Worm (Caenorhabditis elegans) whole organism, L1 larva: ENCODE data around the gene glod-4.

ENCODE experiments used
- C34B4.2 ChIP-seq: sonication (generic microtip); optimal IDR thresholded peaks from 2 replicates; lab custom pipeline; 2017; ENCODE audit warnings: mild to moderate bottlenecking, missing genetic modification characterization, missing compliant biosample characterization
- F16B12.6 ChIP-seq: fragments of 150-350 bp; optimal IDR thresholded peaks from 2 replicates; lab custom pipeline; 2014; ENCODE audit warnings: missing biosample characterization, missing genetic modification characterization
- aha-1 ChIP-seq: fragments of 150-350 bp; optimal IDR thresholded peaks from 2 replicates; lab custom pipeline; 2014; ENCODE audit warnings: missing biosample characterization, missing genetic modification characterization
- aly-2 ChIP-seq: fragments of 150-350 bp; optimal IDR thresholded peaks from 2 replicates; lab custom pipeline; 2014; ENCODE audit warnings: missing biosample characterization, missing genetic modification characterization
- ceh-8 ChIP-seq: fragments of 200-800 bp; sonication (Bioruptor generic); optimal IDR thresholded peaks from 2 replicates; lab custom pipeline; 2018; ENCODE audit warnings: mild to moderate bottlenecking, missing genetic modification characterization, moderate library complexity, missing compliant biosample characterization
- ceh-82 ChIP-seq, 3 experiments: fragments of 150-350 bp in 1 of 3; sonication (generic microtip) in 2 of 3; optimal IDR thresholded peaks; 2 replicates each; lab custom pipeline; 2014 to 2017; ENCODE audit warnings: missing biosample characterization in 3 of 3, missing genetic modification characterization in 3 of 3
- ceh-88 ChIP-seq: fragments of 200-800 bp; sonication (Bioruptor generic); IDR thresholded peaks from 2 replicates; pipeline ENCODE4 v1.3.6; 2022; ENCODE audit warnings: missing genetic modification characterization, missing compliant biosample characterization
- dpl-1 ChIP-seq, 3 experiments: fragments of 150-350 bp in 2 of 3; sonication (generic microtip) in 1 of 3; optimal IDR thresholded peaks; 2 replicates each; lab custom pipeline; 2014 to 2017; ENCODE audit warnings: missing biosample characterization in 3 of 3, missing genetic modification characterization in 3 of 3, missing genetic modification reagents in 3 of 3
- efl-1 ChIP-seq, 4 experiments: fragments of 150-350 bp; optimal IDR thresholded peaks in 3 of 4; peaks in 1 of 4; 1 replicate in 1 of 4; 2 replicates in 3 of 4; lab custom pipeline; 2014; ENCODE audit warnings: missing biosample characterization in 2 of 4, missing genetic modification characterization in 2 of 4, missing genetic modification reagents in 2 of 4
- efl-3 ChIP-seq: fragments of 200-800 bp; sonication (Bioruptor generic); optimal IDR thresholded peaks from 2 replicates; lab custom pipeline; 2018; ENCODE audit warnings: mild to moderate bottlenecking, missing genetic modification characterization, missing compliant biosample characterization
- egl-13 ChIP-seq: sonication (generic microtip); optimal IDR thresholded peaks from 2 replicates; lab custom pipeline; 2016; ENCODE audit warnings: missing genotype, missing genetic modification reagents, missing genetic modification characterization, missing compliant biosample characterization
- egl-27 ChIP-seq, 2 experiments: fragments of 150-350 bp in 1 of 2; sonication (generic microtip); optimal IDR thresholded peaks; 3 replicates each; lab custom pipeline; 2017 to 2018; ENCODE audit warnings: missing biosample characterization in 2 of 2, missing genetic modification characterization in 2 of 2, missing genetic modification reagents in 2 of 2
- elt-2 ChIP-seq: sonication (generic microtip); optimal IDR thresholded peaks from 2 replicates; lab custom pipeline; 2016; ENCODE audit warnings: missing genetic modification characterization, mild to moderate bottlenecking, inconsistent platforms, missing compliant biosample characterization, missing genetic modification reagents
- elt-3 ChIP-seq, 6 experiments: fragments of 150-350 bp in 1 of 6; sonication (generic microtip); optimal IDR thresholded peaks; 2 replicates each; lab custom pipeline; 2017 to 2018; ENCODE audit warnings: missing biosample characterization in 6 of 6, missing genetic modification characterization in 6 of 6, inconsistent platforms in 1 of 6
- ets-5 ChIP-seq: fragments of 200-800 bp; sonication (Bioruptor generic); IDR thresholded peaks from 2 replicates; pipeline ENCODE4 v1.3.6; 2022; ENCODE audit warnings: missing genetic modification characterization, missing compliant biosample characterization
- fkh-4 ChIP-seq: sonication (generic microtip); optimal IDR thresholded peaks from 2 replicates; lab custom pipeline; 2016; ENCODE audit warnings: missing compliant biosample characterization, missing genetic modification characterization, borderline replicate concordance
- fos-1 ChIP-seq: fragments of 150-350 bp; optimal IDR thresholded peaks from 2 replicates; lab custom pipeline; 2014; ENCODE audit warnings: missing biosample characterization, missing genetic modification characterization
- grh-1 ChIP-seq: fragments of 200-800 bp; sonication (Bioruptor generic); IDR thresholded peaks from 2 replicates; pipeline ENCODE4 v1.3.6; 2022; ENCODE audit warnings: missing genetic modification reagents, missing genetic modification characterization, missing compliant biosample characterization
- hlh-17 ChIP-seq: fragments of 200-800 bp; sonication (Bioruptor generic); optimal IDR thresholded peaks from 2 replicates; lab custom pipeline; 2018; ENCODE audit warnings: missing genetic modification characterization, mild to moderate bottlenecking, missing compliant biosample characterization, moderate library complexity, borderline replicate concordance
- irx-1 ChIP-seq: sonication (generic microtip); optimal IDR thresholded peaks from 2 replicates; lab custom pipeline; 2016; ENCODE audit warnings: missing genetic modification characterization, missing compliant biosample characterization
- jun-1 ChIP-seq: fragments of 150-350 bp; optimal IDR thresholded peaks from 2 replicates; lab custom pipeline; 2014; ENCODE audit warnings: missing biosample characterization, missing genetic modification reagents, missing genetic modification characterization
- lin-15B ChIP-seq: fragments of 150-350 bp; sonication (generic microtip); optimal IDR thresholded peaks from 3 replicates; lab custom pipeline; 2014; ENCODE audit warnings: missing biosample characterization, missing genetic modification characterization
- lir-3 ChIP-seq: sonication (generic microtip); optimal IDR thresholded peaks from 2 replicates; lab custom pipeline; 2016; ENCODE audit warnings: mild to moderate bottlenecking, missing genetic modification characterization, moderate library complexity, missing compliant biosample characterization; ENCODE audit not compliant: poor library complexity
- lsy-2 ChIP-seq, 2 experiments: fragments of 150-350 bp; optimal IDR thresholded peaks; 2 replicates each; lab custom pipeline; 2014; ENCODE audit warnings: missing biosample characterization in 2 of 2, missing genetic modification characterization in 2 of 2
- mab-9 ChIP-seq: fragments of 200-800 bp; sonication (Bioruptor generic); IDR thresholded peaks from 2 replicates; pipeline ENCODE4 v1.3.6; 2022; ENCODE audit warnings: missing genetic modification reagents, missing genetic modification characterization, missing compliant biosample characterization
- mdl-1 ChIP-seq, 2 experiments: fragments of 150-350 bp; optimal IDR thresholded peaks; 2 replicates each; lab custom pipeline; 2014 to 2017; ENCODE audit warnings: missing biosample characterization in 2 of 2, missing genetic modification characterization in 2 of 2, inconsistent platforms in 1 of 2
- mef-2 ChIP-seq: fragments of 150-350 bp; optimal IDR thresholded peaks from 2 replicates; lab custom pipeline; 2014; ENCODE audit warnings: missing biosample characterization, missing genetic modification characterization
- nhr-20 ChIP-seq: sonication (generic microtip); optimal IDR thresholded peaks from 2 replicates; lab custom pipeline; 2016; ENCODE audit warnings: mild to moderate bottlenecking, missing genetic modification characterization, missing compliant biosample characterization
- nhr-71 ChIP-seq: sonication (generic microtip); optimal IDR thresholded peaks from 2 replicates; lab custom pipeline; 2016; ENCODE audit warnings: mild to moderate bottlenecking, missing genetic modification characterization, moderate library complexity, missing compliant biosample characterization
- nhr-76 ChIP-seq: sonication (generic microtip); optimal IDR thresholded peaks from 2 replicates; lab custom pipeline; 2017; ENCODE audit warnings: missing biosample characterization, missing genetic modification characterization
- nhr-84 ChIP-seq: sonication (generic microtip); optimal IDR thresholded peaks from 2 replicates; lab custom pipeline; 2017; ENCODE audit warnings: missing biosample characterization, missing genetic modification characterization
- nhr-85 ChIP-seq: sonication (generic microtip); peaks from one replicate; lab custom pipeline; 2016; ENCODE audit warnings: missing genetic modification characterization, inconsistent platforms, missing compliant biosample characterization
- nhr-90 ChIP-seq: sonication (generic microtip); optimal IDR thresholded peaks from 2 replicates; lab custom pipeline; 2016; ENCODE audit warnings: mild to moderate bottlenecking, missing genetic modification characterization, missing compliant biosample characterization; ENCODE audit not compliant: poor library complexity
- pag-3 ChIP-seq: sonication (generic microtip); optimal IDR thresholded peaks from 2 replicates; lab custom pipeline; 2017; ENCODE audit warnings: missing genetic modification characterization, mild to moderate bottlenecking, missing compliant biosample characterization, antibody characterized with exemption, borderline replicate concordance; ENCODE audit not compliant: insufficient read depth
- pax-3 ChIP-seq: fragments of 200-800 bp; sonication (Bioruptor generic); optimal IDR thresholded peaks from 2 replicates; lab custom pipeline; 2018; ENCODE audit warnings: mild to moderate bottlenecking, missing genetic modification characterization, moderate library complexity, missing compliant biosample characterization
- rnt-1 ChIP-seq: sonication (generic microtip); optimal IDR thresholded peaks from 2 replicates; lab custom pipeline; 2016; ENCODE audit warnings: mild to moderate bottlenecking, missing genetic modification characterization, moderate library complexity, missing compliant biosample characterization
- skn-1 ChIP-seq: fragments of 150-350 bp; optimal IDR thresholded peaks from 2 replicates; lab custom pipeline; 2014; ENCODE audit warnings: missing biosample characterization, missing genetic modification characterization
- snu-23 ChIP-seq: sonication (generic microtip); optimal IDR thresholded peaks from 2 replicates; lab custom pipeline; 2016; ENCODE audit warnings: missing genetic modification characterization, missing compliant biosample characterization
- sup-37 ChIP-seq: fragments of 200-800 bp; sonication (Bioruptor generic); optimal IDR thresholded peaks from 2 replicates; lab custom pipeline; 2018; ENCODE audit warnings: mild to moderate bottlenecking, missing genetic modification characterization, missing compliant biosample characterization
- swsn-7 ChIP-seq: sonication (generic microtip); optimal IDR thresholded peaks from 2 replicates; lab custom pipeline; 2016; ENCODE audit warnings: missing genetic modification characterization, missing compliant biosample characterization
- tbx-2 ChIP-seq: sonication (generic microtip); optimal IDR thresholded peaks from 2 replicates; lab custom pipeline; 2016; ENCODE audit warnings: missing genetic modification characterization, missing compliant biosample characterization
- unc-86 ChIP-seq: sonication (generic microtip); optimal IDR thresholded peaks from 2 replicates; lab custom pipeline; 2016; ENCODE audit warnings: missing genetic modification characterization, missing compliant biosample characterization
- vab-15 ChIP-seq: sonication (generic microtip); optimal IDR thresholded peaks from 2 replicates; lab custom pipeline; 2017; ENCODE audit warnings: missing genotype, mild to moderate bottlenecking, missing genetic modification characterization, missing compliant biosample characterization
- xbp-1 ChIP-seq: sonication (generic microtip); optimal IDR thresholded peaks from 2 replicates; lab custom pipeline; 2016; ENCODE audit warnings: missing genetic modification characterization, missing compliant biosample characterization
- zip-4 ChIP-seq: fragments of 200-800 bp; sonication (Bioruptor generic); optimal IDR thresholded peaks from 2 replicates; lab custom pipeline; 2018; ENCODE audit warnings: mild to moderate bottlenecking, missing genetic modification characterization, moderate library complexity, missing compliant biosample characterization
- ztf-4 ChIP-seq: fragments of 150-350 bp; optimal IDR thresholded peaks from 2 replicates; lab custom pipeline; 2014; ENCODE audit warnings: missing biosample characterization, missing genetic modification characterization

The glod-4 gene

DNA sequence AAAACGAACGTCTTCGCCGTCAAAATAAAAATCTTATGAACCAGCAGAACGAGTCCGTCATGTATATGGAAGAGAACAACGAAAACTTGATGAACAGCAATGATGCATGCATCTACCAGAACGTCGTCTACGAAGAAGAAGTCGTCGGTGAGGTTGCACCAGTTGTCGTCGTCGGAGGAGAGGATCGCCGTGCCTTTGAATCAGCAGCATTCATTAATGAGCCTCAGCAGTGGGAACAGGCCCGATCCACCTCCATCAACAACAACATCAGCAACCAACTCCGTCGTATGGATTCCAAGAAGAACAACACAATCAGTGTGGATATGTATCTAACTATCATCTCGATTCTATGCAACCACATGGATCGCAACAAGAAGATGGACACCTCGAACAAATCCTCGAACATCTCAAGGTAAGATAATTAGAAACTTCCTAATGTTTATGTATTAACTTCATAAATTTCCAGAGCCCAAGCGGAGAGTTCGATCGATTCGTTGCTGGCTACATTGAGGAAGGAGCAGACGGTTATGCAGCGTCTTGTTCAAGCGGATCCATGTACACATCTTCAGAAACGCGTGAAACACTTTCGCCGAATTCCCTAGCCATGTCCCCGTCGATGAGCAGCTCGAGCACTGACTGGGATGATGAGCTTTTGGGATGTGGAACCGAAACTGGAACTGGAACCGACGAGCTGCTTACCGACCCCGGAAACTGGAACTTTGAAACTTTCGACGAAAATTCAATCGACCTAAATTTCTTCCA lies 41.1 kb downstream of the glod-4 start:
- TF ChIP-seq F16B12.6 (tag; lab: Kevin White, UChicago) (no peak), fkh-4 (tag; lab: Kevin White, UChicago) (no peak), elt-2 (no peak), C34B4.2 (tag; lab: Kevin White, UChicago) (no peak), mab-9 (GFP tag; lab: Robert Waterston, UW) (0 out of 2 replicates have a peak, but pooled peaks have one; percentile 1), unc-86 (tag; lab: Kevin White, UChicago) (no peak), ztf-4 (tag; lab: Kevin White, UChicago) (peak; percentile 34), nhr-71 (no peak), sup-37 (GFP tag; lab: Kevin White, UChicago) (no peak), mdl-1 (tag; optimal IDR thresholded peaks at IDR 0.05; lab: Kevin White, UChicago) (no peak), irx-1 (tag; lab: Kevin White, UChicago) (no peak), ceh-88 (GFP tag; lab: Robert Waterston, UW) (no peak), grh-1 (GFP tag; lab: Robert Waterston, UW) (no peak), rnt-1 (tag; lab: Kevin White, UChicago) (peak; percentile 14), ceh-82 (tag; optimal IDR thresholded peaks at IDR 0.05; lab: Kevin White, UChicago) (no peak), aha-1 (tag; lab: Kevin White, UChicago) (no peak), nhr-85 (tag; lab: Kevin White, UChicago) (peak; percentile 72)

DNA sequence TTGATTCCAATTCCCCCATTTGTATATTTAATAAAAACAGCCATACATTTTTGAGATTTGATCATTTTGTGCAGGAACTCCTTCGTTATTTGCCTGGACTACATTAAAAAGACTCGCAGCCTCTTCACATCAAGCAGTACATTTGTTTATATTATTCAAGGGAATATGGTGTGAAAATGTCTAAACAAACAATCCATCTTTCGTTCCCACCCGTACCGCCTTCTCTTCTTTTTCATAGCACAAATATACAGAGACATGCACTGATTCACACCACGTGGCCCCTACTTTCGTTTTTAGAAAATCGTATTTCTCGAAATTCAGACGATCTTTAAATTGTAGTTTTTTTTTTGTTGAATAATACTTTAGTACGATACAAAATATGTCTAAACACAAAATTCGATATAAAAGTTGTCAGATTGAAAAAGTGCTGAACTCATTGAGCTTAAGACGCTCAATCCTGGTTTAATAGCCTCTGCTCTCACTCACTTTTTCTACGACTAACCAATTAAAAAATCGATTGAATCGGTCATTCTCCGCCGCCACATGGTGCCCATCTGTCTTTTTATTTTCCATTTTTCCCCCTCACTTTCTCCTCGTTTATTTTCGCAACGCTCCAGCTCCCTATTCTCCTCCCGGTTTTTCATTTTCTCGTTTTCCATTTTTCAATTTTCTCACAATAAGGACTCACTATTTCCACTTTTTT lies 42.1 kb downstream of the glod-4 start:
- TF ChIP-seq C34B4.2 (tag; lab: Kevin White, UChicago): no peak
- TF ChIP-seq jun-1 (tag; lab: Kevin White, UChicago): no peak
- no peak for TF ChIP-seq dpl-1 (GFP tag; optimal IDR thresholded peaks at IDR 0.05; lab: Kevin White, UChicago)
- TF ChIP-seq lin-15B (tag; lab: Kevin White, UChicago): no peak
- peak; percentile 5 for TF ChIP-seq tbx-2 (tag; lab: Kevin White, UChicago)
- TF ChIP-seq nhr-84: no peak
- TF ChIP-seq efl-1 (optimal IDR thresholded peaks at IDR 0.05; lab: Kevin White, UChicago): peak; percentile 44 to 50
- peak in 1 of 2 experiments; percentile 8 for TF ChIP-seq efl-1 (GFP tag; optimal IDR thresholded peaks at IDR 0.05 in 1 of 2; lab: Kevin White, UChicago)
- peak; percentile 5 for TF ChIP-seq hlh-17 (GFP tag; lab: Kevin White, UChicago)
- TF ChIP-seq pag-3 (tag; lab: Kevin White, UChicago): no peak
- peak; percentile 49 for TF ChIP-seq snu-23
- no peak for TF ChIP-seq mdl-1 (tag; optimal IDR thresholded peaks at IDR 0.05; lab: Kevin White, UChicago)
- TF ChIP-seq ztf-4 (tag; lab: Kevin White, UChicago): peak; percentile 72
- no peak for TF ChIP-seq aha-1 (tag; lab: Kevin White, UChicago)
- peak; percentile 60 for TF ChIP-seq elt-2
- TF ChIP-seq nhr-20 (tag; lab: Kevin White, UChicago): peak; percentile 37
- no peak for TF ChIP-seq xbp-1 (tag; lab: Kevin White, UChicago)
- TF ChIP-seq ets-5 (GFP tag; lab: Robert Waterston, UW): no peak
- TF ChIP-seq efl-3 (GFP tag; lab: Kevin White, UChicago): no peak
- TF ChIP-seq aly-2 (tag; lab: Kevin White, UChicago): peak; percentile 94
- TF ChIP-seq fos-1 (tag; lab: Kevin White, UChicago): peak; percentile 35
- peak; percentile 28 for TF ChIP-seq zip-4 (GFP tag; lab: Kevin White, UChicago)
- peak; percentile 21 for TF ChIP-seq swsn-7
- no peak for TF ChIP-seq elt-3 (tag; optimal IDR thresholded peaks at IDR 0.05; lab: Kevin White, UChicago)
- no peak for TF ChIP-seq egl-27 (tag; optimal IDR thresholded peaks at IDR 0.05; lab: Kevin White, UChicago)
- peak; percentile 45 for TF ChIP-seq pax-3
- no peak for TF ChIP-seq skn-1 (tag; lab: Kevin White, UChicago)
- TF ChIP-seq vab-15 (tag; lab: Kevin White, UChicago): no peak
- no peak for TF ChIP-seq nhr-76 (tag; lab: Kevin White, UChicago)
- TF ChIP-seq lir-3 (tag; lab: Kevin White, UChicago): peak; percentile 11
- peak; percentile 63 for TF ChIP-seq nhr-90
- TF ChIP-seq egl-13: no peak
- no peak for TF ChIP-seq mef-2 (tag; lab: Kevin White, UChicago)
- peak; percentile 2 to 51 for TF ChIP-seq lsy-2 (tag; optimal IDR thresholded peaks at IDR 0.05; lab: Kevin White, UChicago)
- TF ChIP-seq ceh-8 (GFP tag; lab: Kevin White, UChicago): peak; percentile 44
